Fruit fly (Drosophila melanogaster) whole organism, embryonic: ENCODE data around the gene CG34148.

Source experiments
- CG11504 ChIP-seq: fragments of 200-800 bp; sonication (Bioruptor generic); optimal IDR thresholded peaks from 3 replicates; lab custom pipeline; 2019; ENCODE audit warnings: missing biosample characterization, mild to moderate bottlenecking, missing genetic modification characterization, moderate library complexity
- CG12236 ChIP-seq: fragments of 200-800 bp; sonication (Bioruptor generic); optimal IDR thresholded peaks from 2 replicates; lab custom pipeline; 2016; ENCODE audit warnings: missing biosample characterization, missing genetic modification characterization
- CG13775 ChIP-seq: fragments of 200-800 bp; sonication (Bioruptor generic); optimal IDR thresholded peaks from 3 replicates; lab custom pipeline; 2017; ENCODE audit warnings: missing biosample characterization, mild to moderate bottlenecking, missing genetic modification characterization
- CG15269 ChIP-seq: fragments of 200-800 bp; sonication (Bioruptor generic); optimal IDR thresholded peaks from 2 replicates; lab custom pipeline; 2018; ENCODE audit warnings: missing biosample characterization, mild to moderate bottlenecking, missing genetic modification characterization, moderate library complexity
- CG15479 ChIP-seq: fragments of 200-800 bp; sonication (Bioruptor generic); optimal IDR thresholded peaks from 3 replicates; lab custom pipeline; 2019; ENCODE audit warnings: missing biosample characterization, mild to moderate bottlenecking, missing genetic modification characterization, moderate library complexity
- CG16779 ChIP-seq: fragments of 200-800 bp; sonication (Bioruptor generic); IDR thresholded peaks from 2 replicates; pipeline ENCODE4 v1.3.6; 2022; ENCODE audit warnings: missing biosample characterization, missing genetic modification characterization
- CG16815 ChIP-seq: fragments of 200-800 bp; sonication (Bioruptor generic); optimal IDR thresholded peaks from 3 replicates; lab custom pipeline; 2017; ENCODE audit warnings: missing biosample characterization, mild to moderate bottlenecking, missing genetic modification characterization
- CG17186 ChIP-seq: fragments of 200-800 bp; sonication (Bioruptor generic); optimal IDR thresholded peaks from 3 replicates; lab custom pipeline; 2017; ENCODE audit warnings: missing biosample characterization, missing genetic modification reagents, missing genetic modification characterization
- CG17385 ChIP-seq: fragments of 200-800 bp; sonication (Bioruptor generic); optimal IDR thresholded peaks from 3 replicates; lab custom pipeline; 2018; ENCODE audit warnings: missing biosample characterization, mild to moderate bottlenecking, missing genetic modification characterization
- CG1792 ChIP-seq: fragments of 200-800 bp; sonication (Bioruptor generic); optimal IDR thresholded peaks from 2 replicates; lab custom pipeline; 2016; ENCODE audit warnings: missing biosample characterization, missing genetic modification characterization
- CG18011 ChIP-seq: fragments of 200-800 bp; sonication (Bioruptor generic); optimal IDR thresholded peaks from 2 replicates; lab custom pipeline; 2017; ENCODE audit warnings: missing biosample characterization, missing genetic modification characterization, mild to moderate bottlenecking, moderate library complexity, missing genotype
- CG2120 ChIP-seq: fragments of 200-800 bp; sonication (Bioruptor generic); optimal IDR thresholded peaks from 3 replicates; lab custom pipeline; 2016; ENCODE audit warnings: missing biosample characterization, missing genetic modification characterization
- CG2199 ChIP-seq: fragments of 200-800 bp; sonication (Bioruptor generic); IDR thresholded peaks from 3 replicates; pipeline ENCODE4 v1.3.6; 2022; ENCODE audit warnings: missing biosample characterization, missing genetic modification characterization
- CG34376 ChIP-seq: fragments of 200-800 bp; sonication (Bioruptor generic); optimal IDR thresholded peaks from 2 replicates; lab custom pipeline; 2018; ENCODE audit warnings: missing biosample characterization, mild to moderate bottlenecking, missing genetic modification characterization
- CG4404 ChIP-seq: fragments of 200-800 bp; sonication (Bioruptor generic); IDR thresholded peaks from 2 replicates; pipeline ENCODE4 v1.3.6; 2022; ENCODE audit warnings: missing biosample characterization, missing genetic modification characterization
- CG5953 ChIP-seq: fragments of 200-800 bp; sonication (Bioruptor generic); IDR thresholded peaks from 2 replicates; pipeline ENCODE4 v1.3.6; 2022; ENCODE audit warnings: missing biosample characterization, missing genetic modification characterization
- CG6272 ChIP-seq: fragments of 200-800 bp; sonication (Bioruptor generic); IDR thresholded peaks from 2 replicates; pipeline ENCODE4 v1.3.6; 2022; ENCODE audit warnings: missing biosample characterization, missing genetic modification characterization
- CG6813 ChIP-seq: fragments of 200-800 bp; sonication (Bioruptor generic); optimal IDR thresholded peaks from 2 replicates; lab custom pipeline; 2017; ENCODE audit warnings: missing biosample characterization, missing genetic modification characterization, mild to moderate bottlenecking, moderate library complexity, missing genetic modification reagents
- CG9932 ChIP-seq: fragments of 200-800 bp; sonication (Bioruptor generic); IDR thresholded peaks from 2 replicates; pipeline ENCODE4 v1.3.6; 2022; ENCODE audit warnings: missing biosample characterization, missing genetic modification characterization
- CHES-1-like ChIP-seq: fragments of 200-800 bp; sonication (Bioruptor generic); optimal IDR thresholded peaks from 2 replicates; lab custom pipeline; 2016; ENCODE audit warnings: missing biosample characterization, missing genetic modification characterization
- D ChIP-seq, 2 experiments: fragments of 200-800 bp in 1 of 2; fragments of >200 bp in 1 of 2; sonication (Bioruptor generic) in 1 of 2; optimal IDR thresholded peaks; 2 replicates in 1 of 2; 3 replicates in 1 of 2; lab custom pipeline; 2017; ENCODE audit warnings: mild to moderate bottlenecking in 1 of 2, missing biosample characterization in 1 of 2, missing genetic modification characterization in 1 of 2, missing genetic modification reagents in 1 of 2
- Drgx ChIP-seq: fragments of 200-800 bp; sonication (Bioruptor generic); IDR thresholded peaks from 2 replicates; pipeline ENCODE4 v1.3.6; 2022; ENCODE audit warnings: missing biosample characterization, missing genetic modification characterization
- Fer1 ChIP-seq: fragments of 200-800 bp; sonication (Bioruptor generic); optimal IDR thresholded peaks from 2 replicates; lab custom pipeline; 2017; ENCODE audit warnings: missing biosample characterization, mild to moderate bottlenecking, missing genetic modification characterization
- HHEX ChIP-seq: fragments of 200-800 bp; sonication (Bioruptor generic); optimal IDR thresholded peaks from 3 replicates; lab custom pipeline; 2017; ENCODE audit warnings: missing biosample characterization, mild to moderate bottlenecking, missing genetic modification characterization, missing genetic modification reagents
- Hmx ChIP-seq: fragments of 200-800 bp; sonication (Bioruptor generic); optimal IDR thresholded peaks from 2 replicates; lab custom pipeline; 2016; ENCODE audit warnings: missing biosample characterization, missing genetic modification characterization
- Mad ChIP-seq: fragments of 200-800 bp; sonication (Bioruptor generic); optimal IDR thresholded peaks from 2 replicates; lab custom pipeline; 2016; ENCODE audit warnings: missing biosample characterization, missing genetic modification characterization
- NC2α ChIP-seq: fragments of 200-800 bp; sonication (Bioruptor generic); optimal IDR thresholded peaks from 2 replicates; lab custom pipeline; 2016; ENCODE audit warnings: missing biosample characterization, missing genetic modification characterization
- NfI ChIP-seq: fragments of 200-800 bp; sonication (Bioruptor generic); optimal IDR thresholded peaks from 3 replicates; lab custom pipeline; 2018; ENCODE audit warnings: missing biosample characterization, mild to moderate bottlenecking, missing genetic modification characterization, moderate library complexity
- Optix ChIP-seq: fragments of 200-800 bp; sonication (Bioruptor generic); IDR thresholded peaks from 3 replicates; pipeline ENCODE4 v1.3.6; 2022; ENCODE audit warnings: missing biosample characterization, missing genetic modification characterization
- Scr ChIP-seq: fragments of 200-800 bp; sonication (Bioruptor generic); IDR thresholded peaks from 2 replicates; pipeline ENCODE4 v1.3.6; 2022; ENCODE audit warnings: missing biosample characterization, missing genetic modification characterization; ENCODE audit not compliant: partially characterized antibody
- Side ChIP-seq: fragments of 200-800 bp; sonication (Bioruptor generic); optimal IDR thresholded peaks from 2 replicates; lab custom pipeline; 2016; ENCODE audit warnings: missing biosample characterization, missing genetic modification characterization
- Tbp ChIP-seq: fragments of >200 bp; optimal IDR thresholded peaks from 2 replicates; lab custom pipeline; 2018; ENCODE audit warnings: missing biosample characterization, missing genetic modification characterization
- ci ChIP-seq: fragments of 200-800 bp; sonication (Bioruptor generic); IDR thresholded peaks from 3 replicates; pipeline ENCODE4 v1.3.6; 2022; ENCODE audit warnings: missing biosample characterization, missing genetic modification characterization
- hkb ChIP-seq, 2 experiments: fragments of 200-800 bp in 1 of 2; fragments of >200 bp in 1 of 2; sonication (Bioruptor generic) in 1 of 2; IDR thresholded peaks in 1 of 2; optimal IDR thresholded peaks in 1 of 2; 2 replicates each; pipeline versions ENCODE4 v1.3.6 to Lab custom; 2017 to 2022; ENCODE audit warnings: missing biosample characterization in 1 of 2, missing genetic modification characterization in 1 of 2
- kah ChIP-seq: fragments of 200-800 bp; sonication (Bioruptor generic); optimal IDR thresholded peaks from 2 replicates; lab custom pipeline; 2018; ENCODE audit warnings: missing biosample characterization, mild to moderate bottlenecking, missing genetic modification characterization
- lab ChIP-seq: fragments of 200-800 bp; sonication (Bioruptor generic); optimal IDR thresholded peaks from 3 replicates; lab custom pipeline; 2017; ENCODE audit warnings: missing biosample characterization, missing genetic modification characterization, mild to moderate bottlenecking, moderate library complexity, missing genetic modification reagents
- lilli ChIP-seq: fragments of 200-800 bp; sonication (Bioruptor generic); optimal IDR thresholded peaks from 3 replicates; lab custom pipeline; 2016; ENCODE audit warnings: missing biosample characterization, missing genetic modification characterization
- lov ChIP-seq, 2 experiments: fragments of 200-800 bp in 1 of 2; fragments of >200 bp in 1 of 2; sonication (Bioruptor generic) in 1 of 2; IDR thresholded peaks in 1 of 2; optimal IDR thresholded peaks in 1 of 2; 2 replicates in 1 of 2; 3 replicates in 1 of 2; pipeline versions ENCODE4 v1.3.6 to Lab custom; 2017 to 2022; ENCODE audit warnings: missing biosample characterization in 1 of 2, missing genetic modification characterization in 1 of 2
- maf-S ChIP-seq: fragments of 200-800 bp; sonication (Bioruptor generic); optimal IDR thresholded peaks from 2 replicates; lab custom pipeline; 2016; ENCODE audit warnings: missing biosample characterization, missing genetic modification characterization
- nau ChIP-seq: fragments of 200-800 bp; sonication (Bioruptor generic); optimal IDR thresholded peaks from 3 replicates; lab custom pipeline; 2017; ENCODE audit warnings: missing biosample characterization, mild to moderate bottlenecking, missing genetic modification characterization, missing genetic modification reagents
- nmo ChIP-seq: fragments of 200-800 bp; sonication (Bioruptor generic); optimal IDR thresholded peaks from 2 replicates; lab custom pipeline; 2018; ENCODE audit warnings: missing biosample characterization, mild to moderate bottlenecking, missing genetic modification characterization, moderate library complexity
- pros ChIP-seq: fragments of 200-800 bp; sonication (Bioruptor generic); optimal IDR thresholded peaks from 3 replicates; lab custom pipeline; 2019; ENCODE audit warnings: missing biosample characterization, mild to moderate bottlenecking, missing genetic modification characterization, moderate library complexity
- pum ChIP-seq: fragments of 200-800 bp; sonication (Bioruptor generic); optimal IDR thresholded peaks from 2 replicates; lab custom pipeline; 2016; ENCODE audit warnings: missing biosample characterization, missing genetic modification characterization
- sens ChIP-seq: fragments of 200-800 bp; sonication (Bioruptor generic); peaks from one replicate; lab custom pipeline; 2016; ENCODE audit warnings: missing biosample characterization, missing genetic modification characterization
- shn ChIP-seq: fragments of 200-800 bp; sonication (Bioruptor generic); optimal IDR thresholded peaks from 3 replicates; lab custom pipeline; 2016; ENCODE audit warnings: missing biosample characterization, missing genetic modification characterization
- stc ChIP-seq: fragments of 200-800 bp; sonication (Bioruptor generic); IDR thresholded peaks from 2 replicates; pipeline ENCODE4 v1.3.6; 2022; ENCODE audit warnings: missing biosample characterization, missing genetic modification characterization
- tio ChIP-seq: fragments of 200-800 bp; sonication (Bioruptor generic); optimal IDR thresholded peaks from 2 replicates; lab custom pipeline; 2017; ENCODE audit warnings: missing biosample characterization, missing genetic modification characterization, inconsistent platforms
- yki ChIP-seq: fragments of >200 bp; optimal IDR thresholded peaks from 3 replicates; lab custom pipeline; 2018

Gene CG34148

DNA sequence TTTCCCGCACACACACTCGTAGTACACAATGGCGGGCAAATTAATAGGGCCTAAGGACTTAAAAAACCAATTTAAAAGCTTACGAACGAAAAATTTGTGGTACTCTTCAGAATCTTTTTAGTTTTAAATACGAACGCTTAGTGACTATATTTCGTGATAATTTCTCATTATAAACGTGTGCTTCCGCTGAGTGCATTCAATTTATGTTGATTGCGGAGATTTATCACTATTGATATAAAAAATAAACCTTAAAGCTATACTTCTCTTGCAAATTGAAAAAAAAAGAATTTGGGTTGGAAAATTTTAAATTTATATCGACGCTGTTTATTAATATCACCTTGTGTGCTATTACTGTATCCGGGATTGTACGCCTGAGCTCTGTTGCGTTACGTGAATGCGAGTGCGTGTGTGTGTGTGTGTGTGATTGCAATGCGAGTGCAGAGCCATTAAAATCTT is 29.5 kb downstream of the CG34148 start (continued):
- peak; percentile 63 for TF ChIP-seq pum (GFP tag; lab: Kevin White, UChicago)
- peak; percentile 89 for TF ChIP-seq Drgx (GFP tag; lab: Robert Waterston, UW)
- TF ChIP-seq nmo, result peak; percentile 87
- peak; percentile 11 for TF ChIP-seq CG18011 (GFP tag; lab: Kevin White, UChicago)
- TF ChIP-seq CG2120 (GFP tag; lab: Kevin White, UChicago), result peak; percentile 44
- peak; percentile 26 for TF ChIP-seq maf-S (GFP tag; lab: Kevin White, UChicago)
- peak; percentile 56 for TF ChIP-seq Side (GFP tag; lab: Kevin White, UChicago)
- peak; percentile 66 for TF ChIP-seq CG6813 (GFP tag; lab: Kevin White, UChicago)
- TF ChIP-seq CG4404 (GFP tag; lab: Robert Waterston, UW), result peak; percentile 53
- peak; percentile 36 for TF ChIP-seq Hmx
- peak; percentile 57 for TF ChIP-seq Fer1 (GFP tag; lab: Kevin White, UChicago)
- peak; percentile 46 for TF ChIP-seq yki
- peak; percentile 63 for TF ChIP-seq CG16815
- no peak for TF ChIP-seq D (optimal IDR thresholded peaks at IDR 0.05; lab: Kevin White, UChicago)
- TF ChIP-seq D (GFP tag; optimal IDR thresholded peaks at IDR 0.05; lab: Kevin White, UChicago), result peak; percentile 77
- no peak for TF ChIP-seq CG1792 (GFP tag; lab: Kevin White, UChicago)
- TF ChIP-seq NC2α (GFP tag; lab: Kevin White, UChicago), result peak; percentile 7
- peak; percentile 80 for TF ChIP-seq tio (GFP tag; lab: Kevin White, UChicago)
- peak; percentile 76 for TF ChIP-seq CG13775 (GFP tag; lab: Kevin White, UChicago)
- TF ChIP-seq stc (GFP tag; lab: Robert Waterston, UW), result no peak
- peak; percentile 44 for TF ChIP-seq lilli (GFP tag; lab: Kevin White, UChicago)
- 0 out of 3 replicates have a peak, but pooled peaks have one; percentile 13 for TF ChIP-seq ci (GFP tag; lab: Robert Waterston, UW)
- no peak for TF ChIP-seq lov (optimal IDR thresholded peaks at IDR 0.05; lab: Kevin White, UChicago)
- no peak for TF ChIP-seq lov (GFP tag; IDR thresholded peaks at IDR 0.05; lab: Robert Waterston, UW)
- TF ChIP-seq hkb (optimal IDR thresholded peaks at IDR 0.05; lab: Kevin White, UChicago), result no peak
- TF ChIP-seq hkb (GFP tag; IDR thresholded peaks at IDR 0.05; lab: Robert Waterston, UW), result no peak
- no peak for TF ChIP-seq Scr (GFP tag; lab: Robert Waterston, UW)
- TF ChIP-seq nau, result peak; percentile 53
- TF ChIP-seq CG9932, result 0 out of 2 replicates have a peak, but pooled peaks have one; percentile 7
- TF ChIP-seq Mad (GFP tag; lab: Kevin White, UChicago), result peak; percentile 36
- no peak for TF ChIP-seq Optix (GFP tag; lab: Robert Waterston, UW)
- TF ChIP-seq CG15269, result peak; percentile 61

DNA sequence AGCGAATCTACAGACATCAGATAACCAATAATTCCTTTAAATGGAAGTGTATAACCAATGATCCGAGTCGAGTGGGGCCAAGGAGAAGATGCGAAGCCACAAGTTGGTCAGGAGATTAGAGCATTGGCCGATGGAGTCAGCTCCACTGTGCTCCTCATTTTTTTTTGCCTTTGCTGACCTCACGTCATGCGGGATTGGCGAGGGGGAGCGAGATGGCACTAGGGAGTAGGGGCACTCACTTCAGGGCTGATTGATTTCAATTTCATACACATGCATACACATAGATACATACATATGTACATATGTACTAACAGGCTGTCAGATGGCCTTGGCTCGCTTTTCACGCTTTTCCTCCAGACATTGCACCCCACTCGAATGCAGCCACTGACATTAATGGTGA is 30.2 kb downstream of the CG34148 start:
- TF ChIP-seq sens (GFP tag; lab: Kevin White, UChicago) (peak; percentile 50), CG5953 (GFP tag; lab: Robert Waterston, UW) (no peak), CG16779 (GFP tag; lab: Robert Waterston, UW) (0 out of 2 replicates have a peak, but pooled peaks have one; percentile 14), CG6272 (GFP tag; lab: Robert Waterston, UW) (no peak)

- TF ChIP-seq CG15479 (GFP tag; lab: Kevin White, UChicago), result no peak
- TF ChIP-seq CG11504 (tag; lab: Kevin White, UChicago), result no peak
- peak; percentile 4 for TF ChIP-seq pros
- no peak for TF ChIP-seq CHES-1-like (GFP tag; lab: Kevin White, UChicago)
- TF ChIP-seq CG17186 (GFP tag; lab: Kevin White, UChicago), result no peak
- TF ChIP-seq NfI (GFP tag; lab: Kevin White, UChicago), result no peak
- TF ChIP-seq lab, result no peak
- no peak for TF ChIP-seq shn (GFP tag; lab: Kevin White, UChicago)
- TF ChIP-seq CG34376 (GFP tag; lab: Kevin White, UChicago), result no peak
- TF ChIP-seq CG2199 (GFP tag; lab: Robert Waterston, UW), result 0 out of 3 replicates have a peak, but pooled peaks have one; percentile 58
- TF ChIP-seq HHEX (GFP tag; lab: Kevin White, UChicago), result no peak
- TF ChIP-seq CG2120 (GFP tag; lab: Kevin White, UChicago), result no peak
- TF ChIP-seq CG17385 (GFP tag; lab: Kevin White, UChicago), result no peak
- TF ChIP-seq kah (GFP tag; lab: Kevin White, UChicago), result no peak
- no peak for TF ChIP-seq CG12236 (GFP tag; lab: Kevin White, UChicago)
- TF ChIP-seq Tbp (GFP tag; lab: Kevin White, UChicago), result no peak
Observed at dm6 chr3R:21847438-21847837, 31.0 kb downstream of the CG34148 start.
